Worm (Caenorhabditis elegans) whole organism, dauer: ENCODE results near the gene C24B9.3.

Experiments used
- unc-62 ChIP-seq: sonication (generic microtip); optimal IDR thresholded peaks from 2 replicates; lab custom pipeline; 2017; ENCODE audit warnings: missing biosample characterization, missing genetic modification reagents, missing genetic modification characterization

C24B9.3 gene

DNA sequence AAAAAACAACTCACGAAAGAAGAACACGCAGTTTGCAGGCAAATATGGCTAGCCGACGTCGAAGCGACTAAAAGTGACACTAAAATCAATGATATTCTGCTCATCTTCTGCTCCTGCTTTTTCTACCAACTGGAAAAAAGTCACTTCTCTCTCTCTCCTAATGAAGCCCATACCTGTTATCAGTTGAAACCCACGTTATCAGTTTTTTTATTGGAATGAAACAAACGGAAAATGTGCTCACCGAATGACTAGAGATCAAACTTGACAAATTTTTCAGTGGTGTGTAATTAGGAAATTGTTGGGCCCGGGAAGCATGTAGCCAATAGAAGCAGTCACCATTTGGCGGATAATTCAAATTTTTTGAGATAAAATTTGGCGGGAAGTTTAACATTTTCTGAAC is at the start of gene C24B9.3:
Gene C24B9.3 (minus strand): TSS at position 171 of the 400 bp plus-strand sequence.
- TF ChIP-seq unc-62 (GFP tag; lab: Kevin White, UChicago), result no peak

DNA sequence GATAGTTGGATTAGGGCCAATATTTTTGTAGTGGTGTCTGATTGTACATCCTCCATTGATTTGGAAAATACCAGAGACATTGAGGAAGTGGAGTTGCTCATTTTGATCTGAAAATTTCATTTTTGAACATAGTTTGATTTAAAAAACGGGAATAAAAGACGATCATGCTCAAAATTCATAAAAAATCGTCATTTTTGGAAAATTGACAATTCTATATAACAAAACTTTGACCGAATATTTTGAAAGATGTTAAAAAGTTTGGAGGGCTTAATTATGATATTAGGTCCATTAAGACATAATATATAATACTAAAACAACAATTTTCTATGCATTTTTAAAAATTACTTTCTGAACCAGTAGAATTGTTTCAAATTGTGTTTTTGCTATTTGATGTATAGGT is 48.1 kb upstream of the C24B9.3 start, which contains the start of gene srg-58:
Gene srg-58 (minus strand): TSS at position 101 of the 400 bp plus-strand sequence.
- no peak for TF ChIP-seq unc-62 (GFP tag; lab: Kevin White, UChicago)

DNA sequence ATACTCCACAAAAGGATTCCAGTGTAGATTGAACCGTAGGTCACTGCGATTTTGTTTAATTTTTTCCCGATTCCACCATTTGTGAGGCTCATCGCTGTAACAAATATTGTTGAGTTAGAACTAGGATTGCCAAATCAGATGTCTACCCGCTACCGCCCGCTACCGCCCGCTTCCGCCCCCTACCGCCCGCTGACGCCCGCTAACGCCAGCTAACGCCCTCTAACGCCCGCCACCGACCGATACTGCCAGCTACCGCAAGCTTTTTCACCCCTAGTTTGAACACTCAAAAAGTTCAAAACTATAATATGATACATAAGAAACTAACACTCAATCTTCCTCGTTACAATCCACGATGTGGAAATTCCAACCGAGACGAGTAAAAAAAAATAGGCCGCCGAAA is 47.0 kb upstream of the C24B9.3 start:
- no peak for TF ChIP-seq unc-62 (GFP tag; lab: Kevin White, UChicago)

DNA sequence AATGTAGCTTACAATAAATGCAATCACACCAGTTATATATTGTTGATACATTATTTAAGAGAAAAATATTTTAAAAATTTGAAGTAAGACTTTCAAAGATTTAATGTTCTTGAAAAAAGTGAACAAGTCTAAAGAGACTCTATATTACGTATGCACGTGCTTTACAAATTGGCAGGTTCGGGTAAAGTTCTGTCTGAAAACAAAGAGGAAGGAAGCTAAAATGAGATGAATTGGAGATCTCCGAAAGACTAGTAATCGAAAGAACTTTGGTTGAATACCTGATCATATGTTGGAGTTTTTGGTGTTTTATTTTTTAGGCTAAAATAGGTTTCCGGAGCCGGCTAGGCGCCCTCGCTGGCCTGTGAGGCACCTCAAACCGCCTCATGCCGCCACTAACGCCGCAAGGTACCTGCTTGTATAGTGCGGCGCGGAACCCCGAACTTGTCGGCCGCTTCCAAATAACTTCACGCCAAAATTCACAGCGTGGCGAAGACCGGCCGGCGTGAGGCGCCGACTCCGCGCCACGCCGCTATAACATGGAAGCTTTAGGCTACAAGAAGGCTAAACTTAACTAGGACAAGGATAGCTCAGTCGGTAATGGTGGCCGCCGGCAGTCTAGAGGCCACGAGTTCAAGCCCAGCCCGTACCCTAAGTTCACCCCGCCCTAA is 46.0 kb upstream of the C24B9.3 start, which contains the start of gene srx-28:
Gene srx-28 (minus strand): TSS at position 51 of the 668 bp plus-strand sequence.
- no peak for TF ChIP-seq unc-62 (GFP tag; lab: Kevin White, UChicago)

DNA sequence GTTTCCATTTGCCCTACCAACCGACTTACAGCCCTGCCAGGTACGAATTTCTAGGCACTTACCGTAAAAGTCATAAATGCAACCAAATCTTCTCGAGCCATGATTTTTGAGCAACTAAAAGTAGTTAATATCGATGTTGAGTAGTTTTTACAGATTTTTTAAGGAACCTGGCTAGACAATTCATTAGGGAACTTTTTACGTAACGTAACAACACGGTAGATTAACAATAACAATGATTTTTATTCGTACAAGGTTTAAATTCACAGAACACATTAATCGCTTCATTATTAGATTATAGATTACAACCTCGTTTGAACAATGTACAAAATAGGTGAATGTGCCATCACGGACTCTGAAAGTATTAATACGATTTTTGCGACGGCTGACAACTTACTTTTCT is 41.6 kb upstream of the C24B9.3 start, which contains the start of gene srx-26:
Gene srx-26 (minus strand): TSS at position 101 of the 400 bp plus-strand sequence.
- no peak for TF ChIP-seq unc-62 (GFP tag; lab: Kevin White, UChicago)

DNA sequence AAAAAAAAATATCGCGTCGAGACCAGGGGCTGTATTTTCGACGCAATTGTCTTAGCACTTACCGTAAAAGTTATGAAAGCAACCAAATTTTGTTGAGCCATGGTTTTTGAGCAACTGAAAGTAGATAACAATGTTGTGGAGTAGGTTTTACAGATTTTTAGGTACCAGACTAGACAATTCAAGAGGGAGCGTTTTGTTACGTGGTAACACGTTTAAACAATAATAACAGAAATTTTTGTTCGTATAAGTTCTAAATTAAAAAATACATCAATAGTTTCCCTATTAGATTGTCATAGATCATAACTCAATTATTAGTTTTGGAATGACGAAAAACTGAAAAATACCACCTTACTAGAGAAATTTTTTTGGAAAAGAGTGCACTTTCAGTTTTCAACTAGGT is 38.6 kb upstream of the C24B9.3 start, which contains the start of gene srx-24:
Gene srx-24 (minus strand): TSS at position 101 of the 400 bp plus-strand sequence.
- TF ChIP-seq unc-62 (GFP tag; lab: Kevin White, UChicago), result no peak

DNA sequence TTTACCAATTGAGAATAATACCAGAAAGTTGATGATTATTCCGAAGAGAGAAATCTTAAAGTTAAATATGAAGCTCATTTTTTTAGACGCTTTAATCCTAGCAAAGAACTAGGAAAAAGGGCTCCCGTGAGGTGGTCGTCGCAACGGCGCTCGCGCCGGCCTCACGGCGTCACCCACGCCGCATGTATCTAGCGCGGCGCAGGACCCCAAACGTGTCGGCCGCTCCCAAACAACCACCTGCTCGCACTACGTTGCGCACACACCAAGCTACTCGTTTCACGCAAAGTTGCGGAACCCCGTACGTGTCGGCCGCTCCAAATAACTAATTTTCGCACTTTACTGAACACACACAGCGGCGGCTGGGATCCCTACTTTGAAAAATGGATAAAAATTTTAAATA is 35.0 kb upstream of the C24B9.3 start:
- no peak for TF ChIP-seq unc-62 (GFP tag; lab: Kevin White, UChicago)

DNA sequence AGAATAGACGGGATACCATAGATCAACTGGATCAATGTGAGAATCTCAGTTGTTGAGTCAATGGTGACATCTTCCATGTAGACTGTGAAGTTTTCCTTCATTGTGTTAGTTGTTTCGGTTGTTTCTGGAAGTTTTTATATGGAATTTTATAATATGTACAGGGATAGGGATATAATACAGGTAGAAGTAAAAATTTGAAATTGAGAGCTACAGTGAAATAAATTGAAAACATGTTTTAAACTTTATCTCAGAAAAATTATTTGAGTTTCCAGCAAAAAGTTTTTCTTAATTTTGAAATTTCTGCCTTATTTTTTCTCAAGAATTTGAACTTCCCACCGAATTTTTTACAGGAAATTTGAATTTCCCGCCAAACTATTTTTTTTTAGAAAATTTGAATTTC is 30.9 kb upstream of the C24B9.3 start, which contains the start of gene srg-62:
Gene srg-62 (minus strand): TSS at position 101 of the 400 bp plus-strand sequence.
- no peak for TF ChIP-seq unc-62 (GFP tag; lab: Kevin White, UChicago)

DNA sequence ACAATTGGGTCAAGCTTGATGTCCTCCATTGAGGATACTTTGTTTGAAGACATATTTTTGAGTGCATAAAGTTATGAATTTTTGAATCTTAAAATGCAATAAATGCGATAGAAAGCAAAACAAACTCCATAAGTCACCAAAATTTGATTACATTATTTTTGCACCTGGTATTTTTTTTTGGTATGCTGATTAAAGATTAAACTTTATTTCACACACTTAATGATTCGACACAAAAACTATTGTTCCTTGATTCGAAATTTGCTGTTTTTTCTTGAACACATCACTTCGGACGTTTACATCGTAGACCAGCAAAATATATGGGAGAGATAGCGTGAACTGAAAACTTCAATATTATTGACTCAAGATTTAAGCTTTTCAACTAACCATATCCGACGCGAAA is 28.8 kb upstream of the C24B9.3 start, which contains the start of gene srg-61:
Gene srg-61 (minus strand): TSS at position 101 of the 400 bp plus-strand sequence.
- TF ChIP-seq unc-62 (GFP tag; lab: Kevin White, UChicago), result no peak

DNA sequence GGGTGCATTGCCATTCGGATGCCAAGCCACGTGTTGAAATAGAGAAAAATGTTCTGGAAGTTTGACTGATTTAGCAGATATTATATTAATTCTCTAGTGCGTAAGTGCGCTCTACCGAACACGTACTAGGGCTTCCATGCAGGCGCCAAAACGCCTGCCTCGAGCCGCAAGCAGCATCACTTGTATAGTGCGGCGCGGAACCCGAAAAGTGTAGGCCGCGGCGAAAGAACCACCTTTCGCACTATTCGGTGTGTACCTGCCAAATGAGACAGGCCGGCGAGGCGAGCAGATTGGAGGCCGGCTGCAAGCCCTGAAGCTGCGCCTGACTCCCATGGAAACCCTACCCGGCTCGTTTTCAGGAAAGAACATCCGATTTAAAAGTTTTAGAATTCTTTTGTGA is 28.2 kb upstream of the C24B9.3 start:
- TF ChIP-seq unc-62 (GFP tag; lab: Kevin White, UChicago), result no peak

DNA sequence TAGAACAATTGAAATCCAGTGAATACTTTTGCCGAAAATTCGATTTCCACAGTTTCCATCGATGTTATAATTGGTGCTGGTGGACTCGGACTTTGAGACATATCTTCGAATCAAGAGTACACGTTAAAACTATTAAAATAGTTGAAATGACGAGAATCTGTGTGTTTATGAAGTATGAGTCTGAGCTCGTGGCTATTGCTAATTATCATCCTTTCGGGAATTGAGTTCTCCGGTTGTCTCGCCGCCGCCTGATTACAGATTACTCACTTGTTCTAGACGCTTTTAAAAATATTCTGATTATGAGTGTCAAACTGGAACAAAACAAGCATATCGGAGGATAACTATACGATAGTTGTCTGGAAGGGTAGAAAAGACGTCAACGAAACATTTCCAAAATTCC is 26.8 kb upstream of the C24B9.3 start, which contains the start of gene srg-56:
Gene srg-56 (minus strand): TSS at position 101 of the 400 bp plus-strand sequence.
- no peak for TF ChIP-seq unc-62 (GFP tag; lab: Kevin White, UChicago)

DNA sequence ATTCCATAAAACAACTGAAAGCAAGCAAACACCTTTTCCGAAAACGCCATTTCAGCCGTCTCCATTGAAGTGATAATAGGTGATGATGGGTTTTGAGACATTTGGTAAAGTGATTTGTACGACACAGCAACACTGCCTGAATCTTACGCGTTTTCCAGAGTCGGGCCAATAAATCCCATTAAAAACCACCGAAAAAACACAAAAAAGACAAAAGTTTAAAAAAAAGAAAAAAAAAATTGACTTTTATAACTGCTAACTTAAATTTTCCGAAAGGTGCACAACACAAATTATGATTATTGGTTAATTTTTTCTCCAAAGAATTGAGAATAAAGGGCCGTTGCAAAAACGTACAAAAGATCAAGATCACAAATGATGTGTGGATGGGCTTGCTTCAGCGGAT is 23.0 kb upstream of the C24B9.3 start, which contains the start of gene srg-57:
Gene srg-57 (minus strand): TSS at position 101 of the 400 bp plus-strand sequence.
- TF ChIP-seq unc-62 (GFP tag; lab: Kevin White, UChicago), result no peak

DNA sequence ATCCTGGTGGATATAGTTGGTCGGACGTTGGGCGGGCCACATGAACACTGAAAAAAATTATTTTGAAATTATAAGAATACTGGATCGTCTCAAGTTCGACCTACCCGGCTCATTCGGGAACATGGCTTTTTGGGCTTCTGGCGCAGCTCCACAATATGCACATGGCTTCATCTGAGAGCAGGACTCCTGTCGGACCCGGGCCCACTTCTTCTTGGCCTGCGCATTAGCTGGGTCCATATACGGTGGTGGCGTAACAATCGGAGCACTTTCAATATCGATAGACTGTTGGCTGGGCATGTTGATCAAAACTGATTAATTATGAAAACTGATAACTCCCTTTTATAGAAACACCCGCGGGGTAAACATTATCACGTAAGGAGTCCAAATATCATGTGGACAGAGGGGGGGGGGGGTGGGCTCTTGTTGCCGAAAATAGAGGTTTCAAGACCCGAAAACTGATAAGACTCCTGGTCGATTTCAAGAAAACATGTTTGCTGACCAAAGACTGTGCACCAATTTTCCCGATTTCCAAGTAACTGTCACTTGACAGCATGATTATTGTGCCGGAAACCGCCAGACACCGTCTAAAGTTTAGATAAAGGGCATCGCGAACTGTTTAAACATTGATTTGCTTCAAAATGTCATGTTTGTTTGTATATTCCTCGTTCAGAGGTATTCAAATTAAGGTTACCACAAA is 19.5 kb upstream of the C24B9.3 start, which contains the start of gene dod-3:
Gene dod-3 (minus strand): TSS at position 315 of the 697 bp plus-strand sequence.
- TF ChIP-seq unc-62 (GFP tag; lab: Kevin White, UChicago), result no peak

DNA sequence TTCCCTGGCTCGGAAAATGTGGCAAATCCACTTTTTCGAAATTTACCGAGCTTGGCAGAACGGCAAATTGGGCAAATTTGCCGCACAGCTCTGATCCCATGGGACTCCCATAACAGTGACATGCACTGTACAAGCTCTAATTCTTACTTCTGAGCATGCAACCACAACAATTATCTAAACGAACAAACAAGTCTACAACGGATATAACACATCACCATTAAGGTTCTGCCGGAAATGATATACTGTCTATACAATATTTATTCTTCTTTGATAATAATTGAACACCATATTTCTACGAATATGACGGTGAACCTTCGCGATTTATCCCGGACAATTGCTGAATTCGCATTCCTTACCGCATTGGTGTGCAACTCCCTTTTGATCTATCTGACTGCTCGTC is 16.8 kb upstream of the C24B9.3 start, which contains the start of gene str-33:
Gene str-33 (plus strand): TSS at position 301 of the 400 bp plus-strand sequence.
- TF ChIP-seq unc-62 (GFP tag; lab: Kevin White, UChicago), result no peak

DNA sequence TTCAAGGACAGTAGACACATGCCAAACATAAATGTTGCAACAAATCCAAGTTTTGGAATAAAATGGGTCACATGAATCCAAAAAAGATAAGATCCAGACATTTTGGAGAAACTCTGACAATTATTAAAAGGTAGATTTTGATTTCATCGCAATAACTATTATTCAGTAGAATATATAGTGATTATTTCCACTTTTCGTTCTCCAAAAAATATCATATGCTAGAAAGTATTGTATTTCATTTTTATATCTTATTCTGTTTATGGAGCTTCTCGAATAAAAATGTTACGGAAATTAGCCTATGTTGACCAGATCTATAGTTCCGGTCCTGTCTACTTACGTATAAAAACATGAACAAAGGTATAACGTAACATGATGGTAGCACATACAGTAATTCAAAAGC is 15.7 kb upstream of the C24B9.3 start, which contains the start of gene str-13:
Gene str-13 (minus strand): TSS at position 101 of the 400 bp plus-strand sequence.
- TF ChIP-seq unc-62 (GFP tag; lab: Kevin White, UChicago), result no peak

DNA sequence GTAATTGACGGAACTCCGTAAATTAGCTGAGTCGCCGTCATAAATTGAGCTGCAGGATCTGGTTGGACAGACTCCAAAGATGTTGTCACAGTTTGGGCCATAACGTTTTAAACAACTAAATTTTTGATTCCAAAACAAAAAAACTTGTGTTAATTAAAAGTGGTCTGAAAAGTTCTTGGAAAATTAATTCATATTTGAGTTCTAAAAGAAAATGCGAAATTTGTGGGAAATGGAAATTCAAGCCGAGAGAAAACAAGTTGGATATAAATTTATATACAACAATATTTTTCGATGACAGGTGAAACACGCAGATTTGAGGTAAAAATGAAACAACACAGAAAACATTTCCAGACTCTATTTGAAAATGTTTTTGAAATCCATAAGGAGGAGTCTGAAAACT is 13.8 kb upstream of the C24B9.3 start, which contains the start of gene srg-59:
Gene srg-59 (minus strand): TSS at position 101 of the 400 bp plus-strand sequence.
- no peak for TF ChIP-seq unc-62 (GFP tag; lab: Kevin White, UChicago)
